Worm (Caenorhabditis elegans): Measurements from ENCODE around the gene nhr-134.
A peak's percentile ranks its signal among the peaks of the same experiment; 100 is the strongest.

Gene nhr-134

DNA sequence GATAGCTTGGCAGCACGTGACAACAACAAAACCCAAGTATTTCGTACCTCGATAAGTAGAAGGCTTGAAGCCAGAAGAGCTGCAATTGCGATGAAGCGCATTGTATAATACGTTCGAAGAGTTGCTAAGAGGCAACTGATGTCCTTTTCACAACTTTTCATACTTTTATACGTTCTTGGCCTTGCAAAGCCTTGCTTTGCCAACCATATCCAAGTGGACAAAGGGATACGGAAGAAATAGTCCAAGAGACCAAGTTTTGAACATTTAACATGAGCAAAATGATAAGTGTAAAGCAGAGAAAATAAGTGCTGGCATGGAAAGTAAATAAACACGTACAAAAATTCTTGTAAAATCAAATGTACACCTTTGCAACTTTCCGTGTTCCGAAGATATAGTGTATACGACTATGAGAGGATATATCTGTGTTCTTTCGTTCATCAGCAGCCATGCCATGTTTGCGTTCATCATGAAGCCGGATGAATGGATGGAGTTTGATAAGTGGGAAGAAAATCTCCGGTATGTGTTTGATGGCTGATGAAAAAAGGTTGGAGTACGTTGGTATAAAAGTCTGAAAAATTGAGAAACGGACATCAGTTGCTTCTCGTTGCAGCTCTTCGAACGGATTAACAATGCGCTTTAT lies 43.4 kb downstream of the nhr-134 start, which contains the start of the genes Y5H2A.4 and abu-4:
TSS of gene Y5H2A.4 (minus strand) at position 101 of the 640 bp plus-strand sequence.
TSS of gene abu-4 (plus strand) at position 590 of the 640 bp plus-strand sequence.
- TF ChIP-seq hlh-4 (tag; optimal IDR thresholded peaks at IDR 0.05) (no peak), irx-1 (tag; optimal IDR thresholded peaks at IDR 0.05) (no peak), C04F5.9 (tag; optimal IDR thresholded peaks at IDR 0.05) (no peak), pag-3 (tag; optimal IDR thresholded peaks at IDR 0.05; ENCODE audit: borderline replicate concordance, insufficient read depth) (no peak), xbp-1 (tag; optimal IDR thresholded peaks at IDR 0.05) (no peak), unc-62 (GFP tag; optimal IDR thresholded peaks at IDR 0.05) (no peak), snu-23 (GFP tag; optimal IDR thresholded peaks at IDR 0.05) (no peak), ztf-4 (tag; optimal IDR thresholded peaks at IDR 0.05) (no peak), ceh-88 (GFP tag; IDR thresholded peaks at IDR 0.05) (no peak), dpl-1 (GFP tag; optimal IDR thresholded peaks at IDR 0.05) (no peak), skn-1 (tag; optimal IDR thresholded peaks at IDR 0.05) (no peak), lin-39 (tag; optimal IDR thresholded peaks at IDR 0.05) (no peak), sup-37 (GFP tag; optimal IDR thresholded peaks at IDR 0.05) (no peak), ztf-11 (tag; optimal IDR thresholded peaks at IDR 0.05) (no peak), tlp-1 (tag; optimal IDR thresholded peaks at IDR 0.05) (no peak), F16B12.6 (tag; optimal IDR thresholded peaks at IDR 0.05) (no peak), efl-1 (optimal IDR thresholded peaks at IDR 0.05) (no peak), efl-1 (GFP tag; optimal IDR thresholded peaks at IDR 0.05 in 1 of 2) (no peak), fkh-10 (GFP tag; optimal IDR thresholded peaks at IDR 0.05) (no peak), egl-13 (tag; optimal IDR thresholded peaks at IDR 0.05) (no peak)

ce11 chrV:2277260-2277659 lies 46.2 kb downstream of the nhr-134 start:
- TF ChIP-seq zag-1 (tag; optimal IDR thresholded peaks at IDR 0.05) (no peak), mdl-1 (tag; optimal IDR thresholded peaks at IDR 0.05) (no peak), dpl-1 (GFP tag; optimal IDR thresholded peaks at IDR 0.05) (no peak), pqm-1 (tag; optimal IDR thresholded peaks at IDR 0.05) (no peak), nhr-77 (tag; optimal IDR thresholded peaks at IDR 0.05) (peak; percentile 50), sptf-1 (tag; optimal IDR thresholded peaks at IDR 0.05) (no peak), nhr-84 (tag; optimal IDR thresholded peaks at IDR 0.05) (no peak), unc-86 (tag; optimal IDR thresholded peaks at IDR 0.05) (no peak), F16B12.6 (tag; optimal IDR thresholded peaks at IDR 0.05) (no peak), ces-1 (GFP tag; optimal IDR thresholded peaks at IDR 0.05) (no peak), hpl-2 (GFP tag; optimal IDR thresholded peaks at IDR 0.05) (no peak), aly-2 (tag; optimal IDR thresholded peaks at IDR 0.05) (no peak), lin-39 (tag; optimal IDR thresholded peaks at IDR 0.05) (no peak), ama-1 (optimal IDR thresholded peaks at IDR 0.05) (no peak), nhr-85 (tag) (peak; percentile 42), ztf-4 (tag; optimal IDR thresholded peaks at IDR 0.05) (no peak), Y116A8C.19 (tag; optimal IDR thresholded peaks at IDR 0.05; ENCODE audit: borderline replicate concordance) (no peak), rnt-1 (tag; optimal IDR thresholded peaks at IDR 0.05) (no peak), nhr-90 (tag; optimal IDR thresholded peaks at IDR 0.05; ENCODE audit: poor library complexity) (no peak), ceh-82 (tag; optimal IDR thresholded peaks at IDR 0.05) (peak in 1 of 3 experiments; percentile 21), snu-23 (GFP tag; optimal IDR thresholded peaks at IDR 0.05) (peak; percentile 19), mep-1 (tag; optimal IDR thresholded peaks at IDR 0.05) (no peak), snpc-4 (tag; optimal IDR thresholded peaks at IDR 0.05) (no peak), mab-9 (GFP tag; IDR thresholded peaks at IDR 0.05) (no peak), ceh-88 (GFP tag; IDR thresholded peaks at IDR 0.05) (no peak), sox-4 (tag; optimal IDR thresholded peaks at IDR 0.05) (no peak), ztf-11 (tag; optimal IDR thresholded peaks at IDR 0.05) (no peak), dsc-1 (tag; optimal IDR thresholded peaks at IDR 0.05) (no peak), efl-1 (optimal IDR thresholded peaks at IDR 0.05) (no peak), efl-1 (GFP tag; optimal IDR thresholded peaks at IDR 0.05 in 1 of 2) (peak in 1 of 2 experiments; percentile 81), ceh-63 (GFP tag; optimal IDR thresholded peaks at IDR 0.05) (no peak), lin-35 (GFP tag; optimal IDR thresholded peaks at IDR 0.05) (peak in 1 of 2 experiments; percentile 48), zip-4 (GFP tag; optimal IDR thresholded peaks at IDR 0.05) (no peak), tlp-1 (tag; optimal IDR thresholded peaks at IDR 0.05) (no peak), pax-3 (tag; optimal IDR thresholded peaks at IDR 0.05) (no peak), hlh-17 (GFP tag; optimal IDR thresholded peaks at IDR 0.05; ENCODE audit: borderline replicate concordance) (no peak), aha-1 (tag; optimal IDR thresholded peaks at IDR 0.05) (no peak), ceh-90 (tag; optimal IDR thresholded peaks at IDR 0.05) (no peak), nhr-19 (GFP tag; conservative IDR thresholded peaks at IDR 0.05) (no peak), nhr-11 (tag; optimal IDR thresholded peaks at IDR 0.05) (no peak)
